Worm (Caenorhabditis elegans) whole organism, late embryonic: Measurements from ENCODE around the gene C24H10.3.
A peak's percentile ranks its signal among the peaks of the same experiment; 100 is the strongest.

Experiments
- C08G9.2 ChIP-seq: sonication (generic microtip); optimal IDR thresholded peaks from 2 replicates; lab custom pipeline; 2016; ENCODE audit warnings: mild to moderate bottlenecking, missing genetic modification characterization, moderate library complexity, missing compliant biosample characterization
- C38D4.7 ChIP-seq: fragments of 200-800 bp; sonication (Bioruptor generic); optimal IDR thresholded peaks from 2 replicates; lab custom pipeline; 2018; ENCODE audit warnings: mild to moderate bottlenecking, missing genetic modification characterization, moderate library complexity, missing compliant biosample characterization
- F13H6.1 ChIP-seq: sonication (generic microtip); optimal IDR thresholded peaks from 2 replicates; lab custom pipeline; 2016; ENCODE audit warnings: missing genetic modification characterization, missing compliant biosample characterization
- K09A11.1 ChIP-seq: sonication (generic microtip); optimal IDR thresholded peaks from 2 replicates; lab custom pipeline; 2017; ENCODE audit warnings: antibody characterized with exemption, mild to moderate bottlenecking, missing genetic modification characterization, missing compliant biosample characterization; ENCODE audit not compliant: insufficient read depth
- T23F11.4 ChIP-seq: fragments of 200-800 bp; sonication (Bioruptor generic); optimal IDR thresholded peaks from 2 replicates; lab custom pipeline; 2018; ENCODE audit warnings: mild to moderate bottlenecking, missing genetic modification characterization, missing compliant biosample characterization
- ahr-1 ChIP-seq: sonication (generic microtip); optimal IDR thresholded peaks from 2 replicates; lab custom pipeline; 2016; ENCODE audit warnings: missing genetic modification characterization, missing compliant biosample characterization
- ama-1 ChIP-seq: fragments of 150-350 bp; optimal IDR thresholded peaks from 2 replicates; lab custom pipeline; 2014
- ceh-19 ChIP-seq: fragments of 200-800 bp; sonication (Bioruptor generic); optimal IDR thresholded peaks from 2 replicates; lab custom pipeline; 2018; ENCODE audit warnings: mild to moderate bottlenecking, missing genetic modification characterization, missing compliant biosample characterization
- ceh-22 ChIP-seq: sonication (generic microtip); optimal IDR thresholded peaks from 2 replicates; lab custom pipeline; 2017; ENCODE audit warnings: missing biosample characterization, missing genetic modification characterization
- ceh-45 ChIP-seq: fragments of 200-800 bp; sonication (Bioruptor generic); IDR thresholded peaks from 2 replicates; pipeline ENCODE4 v1.3.6; 2022; ENCODE audit warnings: missing genetic modification reagents, missing genetic modification characterization, missing compliant biosample characterization
- ceh-6 ChIP-seq: fragments of 200-800 bp; sonication (Bioruptor generic); optimal IDR thresholded peaks from 2 replicates; lab custom pipeline; 2018; ENCODE audit warnings: mild to moderate bottlenecking, missing genetic modification characterization, missing compliant biosample characterization
- ceh-9 ChIP-seq: sonication (generic microtip); optimal IDR thresholded peaks from 2 replicates; lab custom pipeline; 2016; ENCODE audit warnings: mild to moderate bottlenecking, missing genetic modification characterization, inconsistent platforms, missing compliant biosample characterization
- che-1 ChIP-seq: sonication (generic microtip); optimal IDR thresholded peaks from 2 replicates; lab custom pipeline; 2016; ENCODE audit warnings: mild to moderate bottlenecking, missing genetic modification characterization, missing compliant biosample characterization
- dmd-4 ChIP-seq: sonication (generic microtip); optimal IDR thresholded peaks from 2 replicates; lab custom pipeline; 2016; ENCODE audit warnings: borderline replicate concordance, missing genetic modification characterization, missing compliant biosample characterization
- dve-1 ChIP-seq: sonication (generic microtip); optimal IDR thresholded peaks from 2 replicates; lab custom pipeline; 2017; ENCODE audit warnings: antibody characterized with exemption, mild to moderate bottlenecking, missing genetic modification characterization, missing compliant biosample characterization
- elt-4 ChIP-seq: sonication (generic microtip); optimal IDR thresholded peaks from 2 replicates; lab custom pipeline; 2016; ENCODE audit warnings: missing genetic modification characterization, missing compliant biosample characterization
- ets-4 ChIP-seq: sonication (generic microtip); optimal IDR thresholded peaks from 2 replicates; lab custom pipeline; 2016; ENCODE audit warnings: missing genetic modification characterization, missing compliant biosample characterization
- fkh-10 ChIP-seq: fragments of 150-350 bp; optimal IDR thresholded peaks from 2 replicates; lab custom pipeline; 2014; ENCODE audit warnings: missing biosample characterization, missing genetic modification reagents, missing genetic modification characterization
- hlh-13 ChIP-seq: fragments of 200-800 bp; sonication (Bioruptor generic); optimal IDR thresholded peaks from 2 replicates; lab custom pipeline; 2018; ENCODE audit warnings: mild to moderate bottlenecking, missing genetic modification characterization, missing compliant biosample characterization
- hlh-30 ChIP-seq: sonication (generic microtip); optimal IDR thresholded peaks from 2 replicates; lab custom pipeline; 2017; ENCODE audit warnings: antibody characterized with exemption, missing genetic modification characterization, missing compliant biosample characterization; ENCODE audit not compliant: insufficient read depth
- hlh-6 ChIP-seq: sonication (generic microtip); optimal IDR thresholded peaks from 2 replicates; lab custom pipeline; 2016; ENCODE audit warnings: missing genotype, missing genetic modification characterization, missing compliant biosample characterization
- hlh-8 ChIP-seq: sonication (generic microtip); optimal IDR thresholded peaks from 2 replicates; lab custom pipeline; 2016; ENCODE audit warnings: missing genotype, missing genetic modification characterization, missing compliant biosample characterization
- lim-6 ChIP-seq: sonication (generic microtip); optimal IDR thresholded peaks from 2 replicates; lab custom pipeline; 2016; ENCODE audit warnings: missing genetic modification characterization, missing compliant biosample characterization
- mec-3 ChIP-seq: sonication (generic microtip); optimal IDR thresholded peaks from 2 replicates; lab custom pipeline; 2016; ENCODE audit warnings: borderline replicate concordance, missing genetic modification characterization, missing compliant biosample characterization
- nhr-11 ChIP-seq: fragments of 150-350 bp; optimal IDR thresholded peaks from 2 replicates; lab custom pipeline; 2014; ENCODE audit warnings: missing biosample characterization, missing genetic modification characterization
- nhr-232 ChIP-seq: sonication (generic microtip); optimal IDR thresholded peaks from 2 replicates; lab custom pipeline; 2016; ENCODE audit warnings: missing genetic modification characterization, missing compliant biosample characterization
- npax-4 ChIP-seq: sonication (generic microtip); optimal IDR thresholded peaks from 2 replicates; lab custom pipeline; 2016; ENCODE audit warnings: missing genetic modification characterization, missing compliant biosample characterization
- odd-2 ChIP-seq: sonication (generic microtip); optimal IDR thresholded peaks from 2 replicates; lab custom pipeline; 2017; ENCODE audit warnings: antibody characterized with exemption, mild to moderate bottlenecking, missing genetic modification characterization, missing compliant biosample characterization
- pag-3 ChIP-seq: sonication (generic microtip); optimal IDR thresholded peaks from 2 replicates; lab custom pipeline; 2016; ENCODE audit warnings: missing compliant biosample characterization, missing genetic modification characterization, borderline replicate concordance
- pat-9 ChIP-seq: fragments of 200-800 bp; sonication (Bioruptor generic); optimal IDR thresholded peaks from 2 replicates; lab custom pipeline; 2018; ENCODE audit warnings: mild to moderate bottlenecking, missing genetic modification characterization, moderate library complexity, missing compliant biosample characterization
- pha-2 ChIP-seq: sonication (generic microtip); optimal IDR thresholded peaks from 2 replicates; lab custom pipeline; 2017; ENCODE audit warnings: mild to moderate bottlenecking, missing genetic modification characterization, missing compliant biosample characterization
- pha-4 ChIP-seq: fragments of 150-350 bp; optimal IDR thresholded peaks from 2 replicates; lab custom pipeline; 2018; ENCODE audit warnings: missing biosample characterization, missing genetic modification reagents, missing genetic modification characterization
- pqm-1 ChIP-seq: sonication (generic microtip); optimal IDR thresholded peaks from 2 replicates; lab custom pipeline; 2016; ENCODE audit warnings: missing genetic modification characterization, missing compliant biosample characterization
- pros-1 ChIP-seq: fragments of 150-350 bp; optimal IDR thresholded peaks from 2 replicates; lab custom pipeline; 2014; ENCODE audit warnings: missing biosample characterization, missing genetic modification reagents, missing genetic modification characterization
- rnt-1 ChIP-seq: sonication (generic microtip); optimal IDR thresholded peaks from 2 replicates; lab custom pipeline; 2016; ENCODE audit warnings: missing genetic modification characterization, missing compliant biosample characterization
- sdc-2 ChIP-seq: sonication (generic microtip); optimal IDR thresholded peaks from 2 replicates; lab custom pipeline; 2016; ENCODE audit warnings: missing genotype, missing genetic modification characterization, missing compliant biosample characterization
- sox-2 ChIP-seq: fragments of 200-800 bp; sonication (Bioruptor generic); IDR thresholded peaks from 2 replicates; pipeline ENCODE4 v1.3.6; 2022; ENCODE audit warnings: missing genetic modification reagents, missing genetic modification characterization, missing compliant biosample characterization
- sox-4 ChIP-seq: sonication (generic microtip); optimal IDR thresholded peaks from 2 replicates; lab custom pipeline; 2017; ENCODE audit warnings: mild to moderate bottlenecking, missing genetic modification characterization, inconsistent platforms, missing compliant biosample characterization
- syd-9 ChIP-seq: sonication (generic microtip); optimal IDR thresholded peaks from 2 replicates; lab custom pipeline; 2016; ENCODE audit warnings: mild to moderate bottlenecking, missing genetic modification characterization, moderate library complexity, missing compliant biosample characterization
- tbx-2 ChIP-seq: sonication (generic microtip); optimal IDR thresholded peaks from 2 replicates; lab custom pipeline; 2016; ENCODE audit warnings: missing genetic modification characterization, missing compliant biosample characterization
- ttx-3 ChIP-seq: sonication (generic microtip); optimal IDR thresholded peaks from 2 replicates; lab custom pipeline; 2016; ENCODE audit warnings: missing genetic modification reagents, missing genetic modification characterization, missing compliant biosample characterization
- unc-3 ChIP-seq, 2 experiments: fragments of 200-800 bp in 1 of 2; sonication (Bioruptor generic) in 1 of 2; sonication (generic microtip) in 1 of 2; conservative IDR thresholded peaks in 1 of 2; optimal IDR thresholded peaks in 1 of 2; 2 replicates each; pipeline versions ENCODE4 v1.3.6 to Lab custom; 2016 to 2022; ENCODE audit warnings: missing compliant biosample characterization in 2 of 2, missing genetic modification characterization in 2 of 2, missing genetic modification reagents in 1 of 2
- unc-55 ChIP-seq: sonication (generic microtip); optimal IDR thresholded peaks from 2 replicates; lab custom pipeline; 2017; ENCODE audit warnings: missing biosample characterization, missing genetic modification reagents, missing genetic modification characterization
- zip-5 ChIP-seq: sonication (generic microtip); optimal IDR thresholded peaks from 2 replicates; lab custom pipeline; 2016; ENCODE audit warnings: missing genetic modification characterization, missing compliant biosample characterization
- ztf-16 ChIP-seq: sonication (generic microtip); optimal IDR thresholded peaks from 2 replicates; lab custom pipeline; 2017; ENCODE audit warnings: missing genetic modification characterization, missing compliant biosample characterization

C24H10.3 gene

DNA sequence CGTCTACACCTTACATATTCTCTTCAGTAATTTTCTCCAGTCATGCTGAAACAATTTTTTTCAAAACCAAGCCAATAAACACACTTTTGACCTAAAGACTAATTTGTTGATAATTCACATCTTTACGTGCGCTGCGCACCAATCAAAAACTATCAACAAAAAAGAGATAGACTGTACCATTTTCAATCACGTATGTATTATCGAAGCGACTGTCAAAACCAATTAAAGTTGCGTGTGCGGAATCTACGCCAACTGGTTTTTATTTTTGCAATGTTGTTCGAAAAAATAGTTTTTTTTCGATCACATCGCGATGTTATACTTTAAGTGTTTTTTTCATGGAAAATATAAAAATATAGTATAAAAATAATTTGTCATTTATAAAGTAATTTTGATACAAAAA, 18.4 kb downstream of the C24H10.3 start:
- TF ChIP-seq ceh-9 (tag; lab: Kevin White, UChicago) (no peak), zip-5 (tag; lab: Kevin White, UChicago) (no peak), che-1 (no peak), hlh-6 (tag; lab: Kevin White, UChicago) (no peak), hlh-8 (tag; lab: Kevin White, UChicago) (no peak), sdc-2 (tag; lab: Kevin White, UChicago) (no peak), ceh-19 (no peak), pha-2 (tag; lab: Kevin White, UChicago) (no peak), pqm-1 (tag; lab: Kevin White, UChicago) (no peak), dve-1 (tag; lab: Kevin White, UChicago) (no peak), rnt-1 (tag; lab: Kevin White, UChicago) (no peak)

DNA sequence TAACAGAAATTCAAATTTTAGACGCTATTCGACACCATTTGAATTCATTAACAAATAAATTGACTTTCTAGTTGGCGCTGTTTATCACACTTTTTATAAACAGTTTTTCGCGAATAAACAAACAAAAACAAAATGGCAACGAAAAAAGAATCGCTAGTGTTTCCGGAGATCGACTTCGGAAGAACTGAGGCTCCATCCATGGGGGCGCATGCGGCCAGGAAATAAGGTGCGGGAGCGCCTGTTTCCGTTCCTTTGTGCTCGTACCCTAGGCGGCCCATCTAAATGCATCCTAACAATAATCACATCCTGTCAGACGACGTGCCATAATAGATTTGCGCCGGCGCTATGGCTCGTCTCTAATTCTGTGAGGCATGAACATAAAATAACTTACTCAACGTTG, 23.2 kb downstream of the C24H10.3 start:
- TF ChIP-seq elt-4 (tag; lab: Kevin White, UChicago), result no peak
- no peak for TF ChIP-seq F13H6.1 (tag; lab: Kevin White, UChicago)

DNA sequence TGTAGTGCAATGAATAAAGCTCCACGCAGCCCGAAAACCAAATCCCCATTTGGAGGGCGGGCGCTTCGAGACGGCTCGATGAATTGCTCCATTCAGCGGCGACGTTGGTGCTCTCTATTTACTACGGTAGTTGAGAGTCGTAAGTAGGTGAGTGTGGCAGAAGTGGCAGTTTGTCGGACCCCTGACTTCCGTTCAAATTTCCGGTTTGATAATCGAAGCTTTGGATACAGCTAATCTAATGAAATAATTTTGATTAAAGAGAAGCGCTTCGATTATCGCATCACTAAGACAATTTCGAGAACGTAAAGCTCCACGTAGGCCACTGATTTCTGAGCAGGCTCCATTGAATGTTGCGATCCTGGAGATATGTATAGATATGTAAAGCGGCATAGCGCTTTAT, 23.6 kb downstream of the C24H10.3 start, which contains the start of gene ets-5:
TSS of gene ets-5 (minus strand) at position 32 of the 400 bp plus-strand sequence.
- no peak for TF ChIP-seq sox-4 (tag; lab: Kevin White, UChicago)
- no peak for TF ChIP-seq syd-9 (tag; lab: Kevin White, UChicago)
- no peak for TF ChIP-seq ahr-1
- no peak for TF ChIP-seq ttx-3 (tag; lab: Kevin White, UChicago)
- no peak for TF ChIP-seq nhr-11 (tag; lab: Kevin White, UChicago)
- no peak for TF ChIP-seq ztf-16 (tag; lab: Kevin White, UChicago)

DNA sequence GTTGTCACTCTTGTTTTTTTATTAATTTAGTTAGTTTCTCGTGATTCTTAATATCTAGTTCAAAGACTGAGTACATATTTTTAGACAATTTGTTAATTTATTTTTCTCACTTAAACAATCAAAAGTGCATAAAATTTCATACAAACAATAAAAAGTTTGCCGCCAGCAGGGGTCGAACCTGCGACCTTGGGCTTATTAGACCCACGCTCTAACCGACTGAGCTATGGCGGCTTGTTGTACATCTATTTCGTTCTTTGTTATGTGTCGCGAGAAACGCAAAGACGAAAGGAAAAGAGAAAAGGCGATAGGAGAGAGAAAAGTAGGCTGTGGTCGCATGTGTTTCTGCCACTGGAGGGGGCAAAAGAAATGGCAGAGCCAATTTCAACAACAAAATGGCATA, 24.6 kb downstream of the C24H10.3 start:
- no peak for TF ChIP-seq pha-4 (tag; lab: Kevin White, UChicago)
- TF ChIP-seq C38D4.7, result peak; percentile 91
- TF ChIP-seq hlh-30 (tag; lab: Kevin White, UChicago), result peak; percentile 68
- TF ChIP-seq odd-2, result peak; percentile 71
- peak; percentile 92 for TF ChIP-seq ceh-6 (GFP tag; lab: Kevin White, UChicago)
- TF ChIP-seq unc-3 (GFP tag; conservative IDR thresholded peaks at IDR 0.05; lab: Robert Waterston, UW), result peak; percentile 94
- peak; percentile 90 for TF ChIP-seq unc-3 (tag; optimal IDR thresholded peaks at IDR 0.05; lab: Kevin White, UChicago)
- no peak for TF ChIP-seq ceh-22 (tag; lab: Kevin White, UChicago)
- peak; percentile 96 for TF ChIP-seq ttx-3 (tag; lab: Kevin White, UChicago)
- peak; percentile 96 for TF ChIP-seq tbx-2 (tag; lab: Kevin White, UChicago)
- TF ChIP-seq ceh-45 (GFP tag; lab: Robert Waterston, UW), result peak; percentile 84
- TF ChIP-seq pat-9 (tag; lab: Kevin White, UChicago), result peak; percentile 94
- TF ChIP-seq hlh-13 (GFP tag; lab: Kevin White, UChicago), result peak; percentile 92
- peak; percentile 90 for TF ChIP-seq pag-3 (tag; lab: Kevin White, UChicago)
- peak; percentile 93 for TF ChIP-seq rnt-1 (tag; lab: Kevin White, UChicago)
- peak; percentile 97 for TF ChIP-seq T23F11.4 (GFP tag; lab: Kevin White, UChicago)
- peak; percentile 93 for TF ChIP-seq syd-9 (tag; lab: Kevin White, UChicago)
- TF ChIP-seq zip-5 (tag; lab: Kevin White, UChicago), result peak; percentile 85
- TF ChIP-seq pqm-1 (tag; lab: Kevin White, UChicago), result peak; percentile 76
- TF ChIP-seq lim-6 (tag; lab: Kevin White, UChicago), result peak; percentile 91
- TF ChIP-seq nhr-232 (tag; lab: Kevin White, UChicago), result peak; percentile 86
- peak; percentile 84 for TF ChIP-seq hlh-8 (tag; lab: Kevin White, UChicago)
- peak; percentile 13 for TF ChIP-seq fkh-10 (GFP tag; lab: Kevin White, UChicago)
- TF ChIP-seq ets-4 (tag; lab: Kevin White, UChicago), result peak; percentile 57
- peak; percentile 93 for TF ChIP-seq sox-2 (GFP tag; lab: Robert Waterston, UW)
- TF ChIP-seq ama-1, result no peak
- peak; percentile 89 for TF ChIP-seq K09A11.1 (tag; lab: Kevin White, UChicago)
- TF ChIP-seq unc-55 (GFP tag; lab: Kevin White, UChicago), result peak; percentile 23
- peak; percentile 89 for TF ChIP-seq ztf-16 (tag; lab: Kevin White, UChicago)
- peak; percentile 88 for TF ChIP-seq npax-4 (tag; lab: Kevin White, UChicago)
- TF ChIP-seq mec-3 (tag; lab: Kevin White, UChicago), result peak; percentile 54
- TF ChIP-seq dmd-4 (tag; lab: Kevin White, UChicago), result peak; percentile 94
- peak; percentile 88 for TF ChIP-seq C08G9.2 (tag; lab: Kevin White, UChicago)
- peak; percentile 70 for TF ChIP-seq pros-1 (tag; lab: Kevin White, UChicago)
